Fruit fly (Drosophila melanogaster): ENCODE measurements around the gene Cyp4ae1.

Cyp4ae1 gene

dm6 chrX:2184563-2184962 lies 5.8 kb downstream of the Cyp4ae1 start, which contains the start of the genes Nmd3 and CG17776 (continued):
- peak; percentile 73 for TF ChIP-seq Sry-δ (GFP tag; optimal IDR thresholded peaks at IDR 0.05)
- TF ChIP-seq CG6254 (GFP tag; optimal IDR thresholded peaks at IDR 0.05), result peak; percentile 40
- peak; percentile 60; the same call in 2 of the 3 replicates for TF ChIP-seq CG6791 (GFP tag; IDR thresholded peaks at IDR 0.05; ENCODE audit: partially characterized antibody)
- TF ChIP-seq YL-1 (GFP tag; optimal IDR thresholded peaks at IDR 0.05), result peak; percentile 46
- no peak for TF ChIP-seq ftz-f1 (GFP tag; optimal IDR thresholded peaks at IDR 0.05)
- peak; percentile 49 for TF ChIP-seq Fer1 (GFP tag; optimal IDR thresholded peaks at IDR 0.05)
- peak; percentile 35; the same call in 1 of the 3 replicates for TF ChIP-seq Opbp (GFP tag; IDR thresholded peaks at IDR 0.05; ENCODE audit: partially characterized antibody)
- TF ChIP-seq phol (tag; optimal IDR thresholded peaks at IDR 0.05), result peak; percentile 39
- peak; percentile 3 for TF ChIP-seq cg (GFP tag; optimal IDR thresholded peaks at IDR 0.05)
- TF ChIP-seq CG9797 (GFP tag; optimal IDR thresholded peaks at IDR 0.05), result peak; percentile 4
- TF ChIP-seq Bgb (GFP tag; IDR thresholded peaks at IDR 0.05; ENCODE audit: partially characterized antibody), result peak; percentile 61
- 0 out of 2 replicates have a peak, but pooled peaks have one; percentile 6 for TF ChIP-seq onecut (GFP tag; IDR thresholded peaks at IDR 0.05)
- TF ChIP-seq CG13424 (tag; optimal IDR thresholded peaks at IDR 0.05), result peak; percentile 5
- peak; percentile 44; the same call in 1 of the 2 replicates for TF ChIP-seq ato (GFP tag; IDR thresholded peaks at IDR 0.05; ENCODE audit: partially characterized antibody)
- TF ChIP-seq CG14710 (tag; optimal IDR thresholded peaks at IDR 0.05), result peak; percentile 45
- peak; percentile 15 for TF ChIP-seq Myb (GFP tag; optimal IDR thresholded peaks at IDR 0.05)
- TF ChIP-seq Sin3A (optimal IDR thresholded peaks at IDR 0.05), result peak; percentile 60
- TF ChIP-seq HmgZ (tag; optimal IDR thresholded peaks at IDR 0.05), result peak; percentile 60
- peak; percentile 30 for TF ChIP-seq CG12391 (tag; optimal IDR thresholded peaks at IDR 0.05)
- TF ChIP-seq E2f2 (GFP tag; IDR thresholded peaks at IDR 0.05), result peak; percentile 46; the same call in 1 of the 2 replicates
- TF ChIP-seq Dll (GFP tag; IDR thresholded peaks at IDR 0.05; ENCODE audit: partially characterized antibody), result peak; percentile 79
- TF ChIP-seq CG11085 (GFP tag; IDR thresholded peaks at IDR 0.05), result no peak

dm6 chrX:2186555-2186954 lies 7.7 kb downstream of the Cyp4ae1 start, which contains the start of gene CG17777:
CG17777 (plus strand) TSS chrX:2186855.
- peak; percentile 59 for TF ChIP-seq CG8281 (tag; optimal IDR thresholded peaks at IDR 0.05)
- TF ChIP-seq CG18011 (GFP tag; optimal IDR thresholded peaks at IDR 0.05), result no peak
- no peak for TF ChIP-seq CG3995 (GFP tag; optimal IDR thresholded peaks at IDR 0.05)
- no peak for TF ChIP-seq CG8359 (GFP tag; optimal IDR thresholded peaks at IDR 0.05; ENCODE audit: borderline replicate concordance)
- no peak for TF ChIP-seq CG11456 (GFP tag; IDR thresholded peaks at IDR 0.05)
- no peak for TF ChIP-seq hbn (GFP tag; IDR thresholded peaks at IDR 0.05; ENCODE audit: partially characterized antibody)
- no peak for TF ChIP-seq kni (GFP tag; optimal IDR thresholded peaks at IDR 0.05)
- no peak for TF ChIP-seq mld (GFP tag; IDR thresholded peaks at IDR 0.05; ENCODE audit: partially characterized antibody)

- TF ChIP-seq CG3995 (GFP tag; optimal IDR thresholded peaks at IDR 0.05) (peak; percentile 89), YL-1 (GFP tag; optimal IDR thresholded peaks at IDR 0.05) (no peak), gt (GFP tag; IDR thresholded peaks at IDR 0.05) (no peak)
Observed at dm6 chrX:2187520-2187919, 8.7 kb downstream of the Cyp4ae1 start, which contains the start of gene CG3457. CG3457 (plus strand) TSS chrX:2187820.

DNA sequence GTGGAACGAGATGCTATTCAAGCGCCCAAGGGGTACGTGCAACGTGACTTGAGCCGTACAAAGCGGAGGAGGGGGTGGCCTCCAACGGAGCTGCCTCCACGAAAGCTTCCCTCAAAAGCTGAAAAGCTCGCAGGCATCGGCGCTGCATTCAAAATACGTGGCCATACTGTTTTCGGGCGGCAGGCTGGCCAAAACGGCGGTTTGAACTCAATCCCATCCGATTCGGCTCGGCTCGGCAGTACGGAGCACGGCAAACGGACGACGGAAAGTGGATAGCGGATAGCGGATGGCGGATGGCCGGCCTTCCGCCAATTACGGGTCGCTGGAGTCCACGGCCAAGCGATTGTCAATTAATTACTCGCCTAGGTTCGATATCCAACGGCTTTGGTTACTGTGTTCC lies 10.1 kb downstream of the Cyp4ae1 start, which contains the start of gene Mct1:
Gene Mct1 (plus strand): TSS at position 301 of the 400 bp plus-strand sequence.
- TF ChIP-seq CG15269 (tag; optimal IDR thresholded peaks at IDR 0.05), result no peak
- TF ChIP-seq dimm (GFP tag; IDR thresholded peaks at IDR 0.05), result no peak
- no peak for TF ChIP-seq da (GFP tag; optimal IDR thresholded peaks at IDR 0.05)
- TF ChIP-seq Ssrp (tag; optimal IDR thresholded peaks at IDR 0.05), result no peak
- TF ChIP-seq gsb (GFP tag; IDR thresholded peaks at IDR 0.05), result no peak
- TF ChIP-seq trem (tag; optimal IDR thresholded peaks at IDR 0.05), result no peak
